Worm (Caenorhabditis elegans) whole organism, L4 larva: ENCODE data around the gene F17H10.1.

Experiments
- F26F4.8 ChIP-seq: fragments of 200-800 bp; sonication (Bioruptor generic); conservative IDR thresholded peaks from 2 replicates; pipeline ENCODE4 v1.3.6; 2022; ENCODE audit warnings: missing genetic modification characterization, missing compliant biosample characterization
- T26A8.4 ChIP-seq: fragments of 200-800 bp; sonication (Bioruptor generic); IDR thresholded peaks from 2 replicates; pipeline ENCODE4 v1.3.6; 2022; ENCODE audit warnings: missing genetic modification characterization, missing compliant biosample characterization
- Y5F2A.4 ChIP-seq: fragments of 200-800 bp; sonication (Bioruptor generic); optimal IDR thresholded peaks from 2 replicates; lab custom pipeline; 2018; ENCODE audit warnings: mild to moderate bottlenecking, missing genetic modification characterization, missing compliant biosample characterization
- aha-1 ChIP-seq: fragments of 150-350 bp; peaks from one replicate; lab custom pipeline; 2014; ENCODE audit warnings: missing biosample characterization, missing genetic modification characterization
- ceh-20 ChIP-seq: fragments of 200-800 bp; sonication (Bioruptor generic); IDR thresholded peaks from 2 replicates; pipeline ENCODE4 v1.3.6; 2022; ENCODE audit warnings: missing genetic modification reagents, missing genetic modification characterization, missing compliant biosample characterization
- ceh-28 ChIP-seq: fragments of 150-350 bp; optimal IDR thresholded peaks from 2 replicates; lab custom pipeline; 2014; ENCODE audit warnings: missing biosample characterization, missing genetic modification reagents, missing genetic modification characterization
- cey-2 ChIP-seq: sonication (generic microtip); optimal IDR thresholded peaks from 3 replicates; lab custom pipeline; 2017; ENCODE audit warnings: missing genetic modification characterization, mild to moderate bottlenecking, missing compliant biosample characterization, antibody characterized with exemption, borderline replicate concordance; ENCODE audit not compliant: insufficient read depth
- daf-16 ChIP-seq, 3 experiments: sonication (generic microtip); optimal IDR thresholded peaks; 2 replicates each; lab custom pipeline; 2016 to 2017; ENCODE audit warnings: missing genetic modification characterization in 3 of 3, missing genetic modification reagents in 3 of 3, mild to moderate bottlenecking in 2 of 3, missing compliant biosample characterization in 2 of 3, missing biosample characterization in 1 of 3, moderate library complexity in 1 of 3
- daf-19 ChIP-seq: fragments of 200-800 bp; sonication (Bioruptor generic); conservative IDR thresholded peaks from 2 replicates; pipeline ENCODE4 v1.3.6; 2022; ENCODE audit warnings: missing genetic modification characterization, missing compliant biosample characterization
- dmd-6 ChIP-seq: fragments of 200-800 bp; sonication (Bioruptor generic); IDR thresholded peaks from 2 replicates; pipeline ENCODE4 v1.3.6; 2022; ENCODE audit warnings: missing genetic modification reagents, missing genetic modification characterization, missing compliant biosample characterization
- dve-1 ChIP-seq: sonication (generic microtip); optimal IDR thresholded peaks from 2 replicates; lab custom pipeline; 2017; ENCODE audit warnings: antibody characterized with exemption, mild to moderate bottlenecking, missing genetic modification characterization, missing compliant biosample characterization; ENCODE audit not compliant: insufficient read depth
- egl-27 ChIP-seq: sonication (generic microtip); optimal IDR thresholded peaks from 3 replicates; lab custom pipeline; 2017; ENCODE audit warnings: missing biosample characterization, missing genetic modification reagents, missing genetic modification characterization
- hlh-11 ChIP-seq: fragments of 200-800 bp; sonication (Bioruptor generic); optimal IDR thresholded peaks from 2 replicates; lab custom pipeline; 2018; ENCODE audit warnings: mild to moderate bottlenecking, missing genetic modification characterization, missing compliant biosample characterization
- mdl-1 ChIP-seq, 2 experiments: fragments of 150-350 bp in 1 of 2; sonication (generic microtip) in 1 of 2; optimal IDR thresholded peaks; 2 replicates each; lab custom pipeline; 2014 to 2017; ENCODE audit warnings: missing biosample characterization in 2 of 2, missing genetic modification characterization in 2 of 2
- mdt-29 ChIP-seq: fragments of 200-800 bp; sonication (Bioruptor generic); IDR thresholded peaks from 2 replicates; pipeline ENCODE4 v1.3.6; 2022; ENCODE audit warnings: missing genetic modification reagents, missing genetic modification characterization, missing compliant biosample characterization
- mep-1 ChIP-seq: fragments of 150-350 bp; sonication (generic microtip); optimal IDR thresholded peaks from 3 replicates; lab custom pipeline; 2014; ENCODE audit warnings: missing biosample characterization, missing genetic modification characterization
- mes-2 ChIP-seq: sonication (generic microtip); optimal IDR thresholded peaks from 2 replicates; lab custom pipeline; 2016; ENCODE audit warnings: missing genotype, mild to moderate bottlenecking, missing genetic modification characterization, missing compliant biosample characterization; ENCODE audit not compliant: poor library complexity, severe bottlenecking
- mxl-3 ChIP-seq: fragments of 200-800 bp; sonication (Bioruptor generic); optimal IDR thresholded peaks from 2 replicates; lab custom pipeline; 2018; ENCODE audit warnings: mild to moderate bottlenecking, missing genetic modification characterization, missing compliant biosample characterization
- nhr-10 ChIP-seq: fragments of 150-350 bp; optimal IDR thresholded peaks from 2 replicates; lab custom pipeline; 2014; ENCODE audit warnings: missing biosample characterization, missing genetic modification characterization
- nhr-102 ChIP-seq: sonication (generic microtip); optimal IDR thresholded peaks from 2 replicates; lab custom pipeline; 2016; ENCODE audit warnings: mild to moderate bottlenecking, missing genetic modification characterization, moderate library complexity, missing compliant biosample characterization
- nhr-11 ChIP-seq: fragments of 150-350 bp; optimal IDR thresholded peaks from 2 replicates; lab custom pipeline; 2014; ENCODE audit warnings: missing biosample characterization, missing genetic modification characterization
- nhr-25 ChIP-seq: sonication (generic microtip); optimal IDR thresholded peaks from 2 replicates; lab custom pipeline; 2017; ENCODE audit warnings: missing genetic modification characterization, mild to moderate bottlenecking, missing compliant biosample characterization, antibody characterized with exemption, moderate library complexity, borderline replicate concordance; ENCODE audit not compliant: insufficient read depth
- nhr-28 ChIP-seq: fragments of 150-350 bp; optimal IDR thresholded peaks from 2 replicates; lab custom pipeline; 2014; ENCODE audit warnings: missing biosample characterization, missing genetic modification characterization
- nhr-48 ChIP-seq: sonication (generic microtip); optimal IDR thresholded peaks from 2 replicates; lab custom pipeline; 2016; ENCODE audit warnings: mild to moderate bottlenecking, missing genetic modification characterization, missing compliant biosample characterization
- nhr-76 ChIP-seq: fragments of 150-350 bp; optimal IDR thresholded peaks from 2 replicates; lab custom pipeline; 2014; ENCODE audit warnings: missing biosample characterization, missing genetic modification characterization
- pha-4 ChIP-seq, 2 experiments: fragments of 150-350 bp in 1 of 2; fragments of 200-800 bp in 1 of 2; sonication (Bioruptor generic) in 1 of 2; IDR thresholded peaks in 1 of 2; optimal IDR thresholded peaks in 1 of 2; 2 replicates each; pipeline versions ENCODE4 v1.3.6 to Lab custom; 2014 to 2022; ENCODE audit warnings: missing genetic modification characterization in 2 of 2, missing genetic modification reagents in 2 of 2, missing biosample characterization in 1 of 2, missing compliant biosample characterization in 1 of 2
- php-3 ChIP-seq: fragments of 200-800 bp; sonication (Bioruptor generic); IDR thresholded peaks from 2 replicates; pipeline ENCODE4 v1.3.6; 2022; ENCODE audit warnings: missing genetic modification reagents, missing genetic modification characterization, missing compliant biosample characterization
- pqm-1 ChIP-seq: sonication (generic microtip); optimal IDR thresholded peaks from 2 replicates; lab custom pipeline; 2017; ENCODE audit warnings: missing biosample characterization, missing genetic modification characterization
- saeg-2 ChIP-seq: fragments of 200-800 bp; sonication (Bioruptor generic); IDR thresholded peaks from 2 replicates; pipeline ENCODE4 v1.3.6; 2022; ENCODE audit warnings: missing genetic modification reagents, missing genetic modification characterization, missing compliant biosample characterization
- skn-1 ChIP-seq: fragments of 150-350 bp; optimal IDR thresholded peaks from 2 replicates; lab custom pipeline; 2014; ENCODE audit warnings: missing biosample characterization, missing genetic modification characterization
- snpc-4 ChIP-seq: fragments of 150-350 bp; optimal IDR thresholded peaks from 2 replicates; lab custom pipeline; 2014; ENCODE audit warnings: missing biosample characterization, missing genetic modification characterization
- tra-1 ChIP-seq: fragments of 200-800 bp; sonication (Bioruptor generic); IDR thresholded peaks from 2 replicates; pipeline ENCODE4 v1.3.6; 2022; ENCODE audit warnings: missing genetic modification reagents, missing genetic modification characterization, missing compliant biosample characterization
- unc-62 ChIP-seq, 3 experiments: fragments of 150-350 bp in 1 of 3; sonication (generic microtip); optimal IDR thresholded peaks in 2 of 3; peaks in 1 of 3; 1 replicate in 1 of 3; 2 replicates in 2 of 3; lab custom pipeline; 2014 to 2017; ENCODE audit warnings: missing biosample characterization in 3 of 3, missing genetic modification characterization in 3 of 3, missing genetic modification reagents in 3 of 3, missing genotype in 1 of 3
- zfp-3 ChIP-seq: fragments of 200-800 bp; sonication (Bioruptor generic); conservative IDR thresholded peaks from 2 replicates; pipeline ENCODE4 v1.3.6; 2022; ENCODE audit warnings: missing genetic modification reagents, missing genetic modification characterization, missing compliant biosample characterization
- zip-2 ChIP-seq: fragments of 150-350 bp; optimal IDR thresholded peaks from 2 replicates; lab custom pipeline; 2014; ENCODE audit warnings: missing biosample characterization, missing genetic modification characterization

F17H10.1 gene

ce11 chrX:13088539-13088938 is 16.5 kb upstream of the F17H10.1 start:
- TF ChIP-seq saeg-2: no peak
- TF ChIP-seq T26A8.4 (GFP tag; lab: Robert Waterston, UW): no peak
- peak; percentile 52 for TF ChIP-seq aha-1
- TF ChIP-seq pqm-1 (tag; lab: Kevin White, UChicago): peak; percentile 71
- TF ChIP-seq daf-16 (GFP tag; optimal IDR thresholded peaks at IDR 0.05; lab: Kevin White, UChicago): no peak
- TF ChIP-seq daf-16 (tag; optimal IDR thresholded peaks at IDR 0.05; lab: Kevin White, UChicago): peak; percentile 84
- peak; percentile 23 for TF ChIP-seq nhr-28 (tag; lab: Kevin White, UChicago)

ce11 chrX:13090665-13091064 is 14.4 kb upstream of the F17H10.1 start, which contains the start of gene R03G8.3:
R03G8.3 (plus strand) TSS chrX:13090965.
- TF ChIP-seq pqm-1 (tag; lab: Kevin White, UChicago) (peak; percentile 0), zfp-3 (no peak)
- TF ChIP-seq, all 104 proteins: peak for 1

- TF ChIP-seq unc-62 (GFP tag; optimal IDR thresholded peaks at IDR 0.05 in 1 of 2; lab: Kevin White, UChicago) (peak in 1 of 2 experiments; percentile 94), unc-62 (tag; optimal IDR thresholded peaks at IDR 0.05; lab: Kevin White, UChicago) (no peak), mxl-3 (GFP tag; lab: Kevin White, UChicago) (no peak)
These were observed 13.8 kb upstream of the F17H10.1 start for ce11 chrX:13091199-13091598.

- no peak for TF ChIP-seq zip-2 (tag; lab: Kevin White, UChicago)
- no peak for TF ChIP-seq pha-4 (GFP tag; IDR thresholded peaks at IDR 0.05; lab: Robert Waterston, UW)
- TF ChIP-seq pha-4 (tag; optimal IDR thresholded peaks at IDR 0.05; lab: Kevin White, UChicago): no peak
- TF ChIP-seq daf-19 (GFP tag; lab: Robert Waterston, UW): no peak
- TF ChIP-seq mxl-3 (GFP tag; lab: Kevin White, UChicago): no peak
- TF ChIP-seq, all 104 proteins: peak for 0
These were observed 4.6 kb upstream of the F17H10.1 start, which contains the start of gene R03G8.6 for ce11 chrX:13100410-13100809. R03G8.6 (minus strand) TSS chrX:13100510.

- TF ChIP-seq skn-1 (tag; lab: Kevin White, UChicago) (no peak), dmd-6 (GFP tag; lab: Robert Waterston, UW) (no peak), snpc-4 (tag; lab: Kevin White, UChicago) (no peak), unc-62 (GFP tag; optimal IDR thresholded peaks at IDR 0.05 in 1 of 2; lab: Kevin White, UChicago) (peak in 1 of 2 experiments; percentile 91), unc-62 (tag; optimal IDR thresholded peaks at IDR 0.05; lab: Kevin White, UChicago) (no peak), egl-27 (tag; lab: Kevin White, UChicago) (no peak), nhr-48 (no peak), mdl-1 (tag; optimal IDR thresholded peaks at IDR 0.05; lab: Kevin White, UChicago) (no peak), mep-1 (tag; lab: Kevin White, UChicago) (no peak), daf-19 (GFP tag; lab: Robert Waterston, UW) (no peak)
These were observed 2.2 kb upstream of the F17H10.1 start for ce11 chrX:13102838-13103237.

- TF ChIP-seq dmd-6 (GFP tag; lab: Robert Waterston, UW): peak; percentile 34
- TF ChIP-seq nhr-10 (tag; lab: Kevin White, UChicago): peak; percentile 43
- peak; percentile 1 for TF ChIP-seq mes-2 (tag; lab: Kevin White, UChicago)
- peak; percentile 70 for TF ChIP-seq hlh-11 (tag; lab: Kevin White, UChicago)
- TF ChIP-seq nhr-11 (tag; lab: Kevin White, UChicago): peak; percentile 49
- no peak for TF ChIP-seq ceh-28 (tag; lab: Kevin White, UChicago)
- TF ChIP-seq nhr-28 (tag; lab: Kevin White, UChicago): peak; percentile 59
- TF ChIP-seq php-3 (GFP tag; lab: Robert Waterston, UW): peak; percentile 25; the same call in 1 of the 2 replicates
- TF ChIP-seq pqm-1 (tag; lab: Kevin White, UChicago): peak; percentile 68
- TF ChIP-seq Y5F2A.4 (GFP tag; lab: Kevin White, UChicago): no peak
- TF ChIP-seq cey-2 (tag; lab: Kevin White, UChicago): no peak
- TF ChIP-seq nhr-48: peak; percentile 11
- TF ChIP-seq dve-1 (tag; lab: Kevin White, UChicago): peak; percentile 37
- no peak for TF ChIP-seq saeg-2
- peak; percentile 75 for TF ChIP-seq aha-1
- peak in 1 of 2 experiments; percentile 42 for TF ChIP-seq mdl-1 (tag; optimal IDR thresholded peaks at IDR 0.05; lab: Kevin White, UChicago)
- peak; percentile 3 for TF ChIP-seq nhr-102 (tag; lab: Kevin White, UChicago)
- TF ChIP-seq snpc-4 (tag; lab: Kevin White, UChicago): no peak
- TF ChIP-seq tra-1 (GFP tag; lab: Robert Waterston, UW): peak; percentile 31; the same call in 1 of the 2 replicates
- TF ChIP-seq ceh-20 (GFP tag; lab: Robert Waterston, UW): 0 out of 2 replicates have a peak, but pooled peaks have one; percentile 45
- TF ChIP-seq daf-16 (GFP tag; optimal IDR thresholded peaks at IDR 0.05; lab: Kevin White, UChicago): peak in 1 of 2 experiments; percentile 90
- peak; percentile 49 for TF ChIP-seq daf-16 (tag; optimal IDR thresholded peaks at IDR 0.05; lab: Kevin White, UChicago)
- TF ChIP-seq F26F4.8 (GFP tag; lab: Robert Waterston, UW): no peak
- TF ChIP-seq nhr-76 (tag; lab: Kevin White, UChicago): no peak
- 0 out of 2 replicates have a peak, but pooled peaks have one; percentile 43 for TF ChIP-seq mdt-29 (GFP tag; lab: Robert Waterston, UW)
- TF ChIP-seq nhr-25 (tag; lab: Kevin White, UChicago): no peak
These were observed 1.2 kb downstream of the F17H10.1 start for ce11 chrX:13106177-13106761.
